Worm (Caenorhabditis elegans): ENCODE results near the gene F08G5.3.

The F08G5.3 gene

ce11 chrIV:12391003-12391637 is 26.3 kb downstream of the F08G5.3 start, which contains the start of the genes rps-23 and dpm-3:
Gene rps-23, minus strand, starts transcription at chrIV:12391053.
Gene dpm-3, plus strand, starts transcription at chrIV:12391587.
- TF ChIP-seq F13H6.1 (tag; optimal IDR thresholded peaks at IDR 0.05): peak; percentile 37
- TF ChIP-seq pag-3 (tag; optimal IDR thresholded peaks at IDR 0.05; ENCODE audit: borderline replicate concordance): no peak
- 0 out of 2 replicates have a peak, but pooled peaks have one; percentile 22 for TF ChIP-seq unc-3 (GFP tag; conservative IDR thresholded peaks at IDR 0.05)
- no peak for TF ChIP-seq unc-3 (tag; optimal IDR thresholded peaks at IDR 0.05)
- TF ChIP-seq nhr-232 (tag; optimal IDR thresholded peaks at IDR 0.05): no peak
- no peak for TF ChIP-seq ceh-48 (tag; optimal IDR thresholded peaks at IDR 0.05)
- peak; percentile 69 for TF ChIP-seq hlh-30 (tag; optimal IDR thresholded peaks at IDR 0.05; ENCODE audit: insufficient read depth)
- no peak for TF ChIP-seq npax-4 (tag; optimal IDR thresholded peaks at IDR 0.05)
- peak; percentile 82 for TF ChIP-seq rnt-1 (tag; optimal IDR thresholded peaks at IDR 0.05)
- TF ChIP-seq lin-11 (tag; optimal IDR thresholded peaks at IDR 0.05): no peak
- TF ChIP-seq pat-9 (tag; optimal IDR thresholded peaks at IDR 0.05): no peak
- TF ChIP-seq ceh-18 (tag; optimal IDR thresholded peaks at IDR 0.05): peak; percentile 64
- no peak for TF ChIP-seq nhr-11 (tag; optimal IDR thresholded peaks at IDR 0.05)
- no peak for TF ChIP-seq ceh-6 (GFP tag; optimal IDR thresholded peaks at IDR 0.05)
- no peak for TF ChIP-seq odd-2 (tag; optimal IDR thresholded peaks at IDR 0.05)
- no peak for TF ChIP-seq mec-3 (tag; optimal IDR thresholded peaks at IDR 0.05; ENCODE audit: borderline replicate concordance)
- peak; percentile 93 for TF ChIP-seq tbx-2 (tag; optimal IDR thresholded peaks at IDR 0.05)
- no peak for TF ChIP-seq ceh-9 (tag; optimal IDR thresholded peaks at IDR 0.05)
- peak; percentile 69 for TF ChIP-seq unc-42 (tag; optimal IDR thresholded peaks at IDR 0.05)
- TF ChIP-seq gmeb-2 (tag; optimal IDR thresholded peaks at IDR 0.05): no peak
- TF ChIP-seq dve-1 (tag; optimal IDR thresholded peaks at IDR 0.05): peak; percentile 62
- peak; percentile 35 for TF ChIP-seq ceh-14 (tag; optimal IDR thresholded peaks at IDR 0.05)
- peak; percentile 65 for TF ChIP-seq pha-2 (tag; optimal IDR thresholded peaks at IDR 0.05)
- peak; percentile 70 for TF ChIP-seq elt-2 (tag; optimal IDR thresholded peaks at IDR 0.05)
- peak; percentile 26 for TF ChIP-seq che-1 (tag; optimal IDR thresholded peaks at IDR 0.05)
- peak; percentile 20 for TF ChIP-seq hlh-6 (tag; optimal IDR thresholded peaks at IDR 0.05)
- peak; percentile 92 for TF ChIP-seq C08G9.2 (tag; optimal IDR thresholded peaks at IDR 0.05)
- peak; percentile 48 for TF ChIP-seq unc-86 (tag; optimal IDR thresholded peaks at IDR 0.05)
- TF ChIP-seq ama-1 (optimal IDR thresholded peaks at IDR 0.05): no peak
- TF ChIP-seq sox-2 (GFP tag; IDR thresholded peaks at IDR 0.05): no peak
- peak; percentile 90 for TF ChIP-seq ceh-2 (tag; optimal IDR thresholded peaks at IDR 0.05)
- TF ChIP-seq hlh-13 (GFP tag; optimal IDR thresholded peaks at IDR 0.05): peak; percentile 57
- TF ChIP-seq ceh-22 (tag; optimal IDR thresholded peaks at IDR 0.05): no peak
- peak; percentile 94 for TF ChIP-seq zip-5 (tag; optimal IDR thresholded peaks at IDR 0.05)
- TF ChIP-seq ceh-30 (tag; optimal IDR thresholded peaks at IDR 0.05): peak; percentile 13
- peak; percentile 38 for TF ChIP-seq ztf-16 (tag; optimal IDR thresholded peaks at IDR 0.05)
- no peak for TF ChIP-seq pha-4 (tag; optimal IDR thresholded peaks at IDR 0.05)
- TF ChIP-seq eyg-1 (tag; optimal IDR thresholded peaks at IDR 0.05): peak; percentile 19
- TF ChIP-seq unc-55 (GFP tag; optimal IDR thresholded peaks at IDR 0.05): peak; percentile 46
- peak; percentile 84 for TF ChIP-seq lim-6 (tag; optimal IDR thresholded peaks at IDR 0.05)
- TF ChIP-seq hlh-8 (tag; optimal IDR thresholded peaks at IDR 0.05): peak; percentile 75
- peak; percentile 69 for TF ChIP-seq pax-1 (tag; optimal IDR thresholded peaks at IDR 0.05)
- no peak for TF ChIP-seq dmd-4 (tag; optimal IDR thresholded peaks at IDR 0.05; ENCODE audit: borderline replicate concordance)
- peak; percentile 49 for TF ChIP-seq pqm-1 (tag; optimal IDR thresholded peaks at IDR 0.05)
- peak; percentile 70 for TF ChIP-seq ref-2 (tag; optimal IDR thresholded peaks at IDR 0.05)
- TF ChIP-seq ahr-1 (tag; optimal IDR thresholded peaks at IDR 0.05): no peak
- TF ChIP-seq K02D7.2 (tag; optimal IDR thresholded peaks at IDR 0.05): no peak
- peak; percentile 58 for TF ChIP-seq Y22D7AL.16 (tag; optimal IDR thresholded peaks at IDR 0.05)
- TF ChIP-seq elt-4 (tag; optimal IDR thresholded peaks at IDR 0.05): no peak
- TF ChIP-seq ets-4 (tag; optimal IDR thresholded peaks at IDR 0.05): peak; percentile 93
- TF ChIP-seq C38D4.7 (GFP tag; optimal IDR thresholded peaks at IDR 0.05): no peak
- TF ChIP-seq ceh-31 (tag; optimal IDR thresholded peaks at IDR 0.05): peak; percentile 95
- peak; percentile 36 for TF ChIP-seq ttx-3 (tag; optimal IDR thresholded peaks at IDR 0.05)
